Worm (Caenorhabditis elegans): ENCODE measurements around the gene K11H12.4.
A peak's percentile ranks its signal among the peaks of the same experiment; 100 is the strongest.

K11H12.4 gene

DNA sequence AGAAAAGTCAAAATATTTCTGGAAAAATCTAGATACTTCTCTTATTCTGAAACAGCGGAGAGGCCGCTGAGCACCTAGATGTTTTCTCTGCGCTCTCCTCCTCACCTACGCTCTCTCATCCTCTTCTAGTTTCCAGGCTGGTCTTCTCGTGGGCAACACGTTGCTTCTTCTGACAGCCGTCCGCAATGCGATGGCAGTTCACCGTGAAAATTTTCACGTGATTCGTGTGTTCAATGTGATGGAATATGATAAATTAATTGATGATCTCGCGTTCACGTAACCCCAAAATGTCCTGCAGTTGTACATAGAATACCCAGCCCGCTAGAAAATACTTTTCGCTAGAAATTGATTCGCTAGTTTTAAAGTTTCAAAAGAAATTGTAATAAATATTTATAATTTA lies 42.1 kb downstream of the K11H12.4 start:
- TF ChIP-seq pha-4 (tag; optimal IDR thresholded peaks at IDR 0.05) = no peak
- no peak for TF ChIP-seq ZK546.5 (tag; optimal IDR thresholded peaks at IDR 0.05)
- TF ChIP-seq aly-2 (tag; optimal IDR thresholded peaks at IDR 0.05) = no peak
- TF ChIP-seq nfya-1 (tag; optimal IDR thresholded peaks at IDR 0.05; ENCODE audit: insufficient read depth) = no peak
- TF ChIP-seq snpc-4 (tag; optimal IDR thresholded peaks at IDR 0.05) = no peak
- no peak for TF ChIP-seq nhr-12 (tag; optimal IDR thresholded peaks at IDR 0.05)
- no peak for TF ChIP-seq R02D3.7 (tag; optimal IDR thresholded peaks at IDR 0.05)
- TF ChIP-seq nhr-77 (tag; optimal IDR thresholded peaks at IDR 0.05) = no peak
- no peak for TF ChIP-seq nhr-237 (tag; optimal IDR thresholded peaks at IDR 0.05)
- no peak for TF ChIP-seq ceh-16 (tag; optimal IDR thresholded peaks at IDR 0.05)
- no peak for TF ChIP-seq sea-2 (GFP tag; optimal IDR thresholded peaks at IDR 0.05)

ce11 chrIV:631869-632268 lies 43.8 kb downstream of the K11H12.4 start:
- TF ChIP-seq nhr-76 (tag; optimal IDR thresholded peaks at IDR 0.05) (no peak), elt-2 (tag; optimal IDR thresholded peaks at IDR 0.05) (peak; percentile 29)

ce11 chrIV:630598-630997 lies 45.1 kb downstream of the K11H12.4 start:
- no peak for TF ChIP-seq elt-3 (tag; optimal IDR thresholded peaks at IDR 0.05)
- no peak for TF ChIP-seq nhr-25 (tag; optimal IDR thresholded peaks at IDR 0.05)
- no peak for TF ChIP-seq nhr-23 (tag; optimal IDR thresholded peaks at IDR 0.05)
- no peak for TF ChIP-seq ceh-16 (tag; optimal IDR thresholded peaks at IDR 0.05)
- no peak for TF ChIP-seq fkh-10 (GFP tag; optimal IDR thresholded peaks at IDR 0.05)
- no peak for TF ChIP-seq ztf-4 (tag; optimal IDR thresholded peaks at IDR 0.05)
- no peak for TF ChIP-seq sea-2 (GFP tag; optimal IDR thresholded peaks at IDR 0.05)
- TF ChIP-seq pha-4 (tag; optimal IDR thresholded peaks at IDR 0.05) = no peak
- TF ChIP-seq nhr-67 (tag; optimal IDR thresholded peaks at IDR 0.05) = no peak
- TF ChIP-seq ceh-28 (tag; optimal IDR thresholded peaks at IDR 0.05) = no peak
- TF ChIP-seq nhr-11 (tag; optimal IDR thresholded peaks at IDR 0.05) = no peak
- no peak for TF ChIP-seq jun-1 (tag; optimal IDR thresholded peaks at IDR 0.05)
- TF ChIP-seq nhr-77 (tag; optimal IDR thresholded peaks at IDR 0.05) = no peak
- TF ChIP-seq nhr-43 (tag; optimal IDR thresholded peaks at IDR 0.05; ENCODE audit: poor library complexity, severe bottlenecking) = no peak
- no peak for TF ChIP-seq elt-1 (tag; optimal IDR thresholded peaks at IDR 0.05)
- no peak for TF ChIP-seq mml-1 (tag; optimal IDR thresholded peaks at IDR 0.05)
- TF ChIP-seq ztf-11 (tag; optimal IDR thresholded peaks at IDR 0.05) = no peak
- no peak for TF ChIP-seq ceh-9 (tag; optimal IDR thresholded peaks at IDR 0.05)
- no peak for TF ChIP-seq lsy-12 (tag; optimal IDR thresholded peaks at IDR 0.05)
- no peak for TF ChIP-seq unc-62 (GFP tag; optimal IDR thresholded peaks at IDR 0.05)

- TF ChIP-seq skn-1 (tag; optimal IDR thresholded peaks at IDR 0.05) = no peak
- no peak for TF ChIP-seq unc-39 (tag; optimal IDR thresholded peaks at IDR 0.05)
These were observed 48.4 kb downstream of the K11H12.4 start, which contains the start of gene nhr-76 for ce11 chrIV:627237-627636. TSS of gene nhr-76 (plus strand) at chrIV:627537.

ce11 chrIV:625947-626548 lies 49.6 kb downstream of the K11H12.4 start:
- TF ChIP-seq sea-2 (GFP tag; optimal IDR thresholded peaks at IDR 0.05) (no peak), ama-1 (optimal IDR thresholded peaks at IDR 0.05) (no peak), elt-3 (tag; optimal IDR thresholded peaks at IDR 0.05) (no peak), nhr-11 (tag; optimal IDR thresholded peaks at IDR 0.05) (no peak), mdl-1 (tag; optimal IDR thresholded peaks at IDR 0.05) (no peak), lin-39 (tag; optimal IDR thresholded peaks at IDR 0.05) (no peak), nhr-12 (tag; optimal IDR thresholded peaks at IDR 0.05) (no peak), jun-1 (tag; optimal IDR thresholded peaks at IDR 0.05) (no peak), nfya-1 (tag; optimal IDR thresholded peaks at IDR 0.05; ENCODE audit: insufficient read depth) (no peak), tbx-2 (tag; optimal IDR thresholded peaks at IDR 0.05) (no peak), pqm-1 (tag; optimal IDR thresholded peaks at IDR 0.05) (no peak), pha-4 (tag; optimal IDR thresholded peaks at IDR 0.05) (no peak), ceh-28 (tag; optimal IDR thresholded peaks at IDR 0.05) (no peak)
